Worm (Caenorhabditis elegans): ENCODE data around the gene H23L24.4.

ce11 chrIV:8705504-8705903 is at the start of gene H23L24.4:
- TF ChIP-seq flt-1 (GFP tag; IDR thresholded peaks at IDR 0.05) = no peak
- no peak for TF ChIP-seq ref-1 (GFP tag; conservative IDR thresholded peaks at IDR 0.05)
- no peak for TF ChIP-seq T22C8.4 (GFP tag; IDR thresholded peaks at IDR 0.05)
